Fruit fly (Drosophila melanogaster) whole organism, prepupa: ENCODE results near the gene CG9168.

Source experiments
- CG10631 ChIP-seq: fragments of 200-800 bp; sonication (Bioruptor generic); optimal IDR thresholded peaks from 2 replicates; lab custom pipeline; 2016; ENCODE audit warnings: missing biosample characterization, missing genetic modification characterization
- CG11294 ChIP-seq: fragments of 200-800 bp; sonication (Bioruptor generic); IDR thresholded peaks from 2 replicates; pipeline ENCODE4 v1.3.6; 2022; ENCODE audit warnings: missing biosample characterization, missing genetic modification characterization
- CG11762 ChIP-seq: fragments of 200-800 bp; sonication (Bioruptor generic); optimal IDR thresholded peaks from 3 replicates; lab custom pipeline; 2016; ENCODE audit warnings: missing biosample characterization, missing genetic modification characterization; ENCODE audit not compliant: insufficient read depth
- CG15336 ChIP-seq: fragments of 200-800 bp; sonication (Bioruptor generic); IDR thresholded peaks from 2 replicates; pipeline ENCODE4 v1.3.6; 2022; ENCODE audit warnings: missing biosample characterization, missing genetic modification characterization
- CG16779 ChIP-seq: fragments of 200-800 bp; sonication (Bioruptor generic); optimal IDR thresholded peaks from 3 replicates; lab custom pipeline; 2017; ENCODE audit warnings: missing biosample characterization, mild to moderate bottlenecking, missing genetic modification characterization
- CG3032 ChIP-seq: fragments of 200-800 bp; optimal IDR thresholded peaks from 2 replicates; lab custom pipeline; 2019; ENCODE audit warnings: missing biosample characterization, mild to moderate bottlenecking, missing genetic modification characterization, moderate library complexity
- CG32006 ChIP-seq: fragments of 200-800 bp; sonication (Bioruptor generic); optimal IDR thresholded peaks from 3 replicates; lab custom pipeline; 2017; ENCODE audit warnings: missing biosample characterization, mild to moderate bottlenecking, missing genetic modification characterization
- CG34406 ChIP-seq: fragments of 200-800 bp; sonication (Bioruptor generic); optimal IDR thresholded peaks from 3 replicates; lab custom pipeline; 2016; ENCODE audit warnings: missing biosample characterization, missing genetic modification characterization
- CG3919 ChIP-seq: fragments of 200-800 bp; sonication (Bioruptor generic); optimal IDR thresholded peaks from 3 replicates; lab custom pipeline; 2016; ENCODE audit warnings: missing biosample characterization, missing genetic modification characterization
- CG6163 ChIP-seq: fragments of 200-800 bp; sonication (Bioruptor generic); IDR thresholded peaks from 3 replicates; pipeline ENCODE4 v1.3.6; 2022; ENCODE audit warnings: missing biosample characterization, missing genetic modification characterization
- CG6808 ChIP-seq: fragments of 200-800 bp; sonication (Bioruptor generic); optimal IDR thresholded peaks from 3 replicates; lab custom pipeline; 2017; ENCODE audit warnings: missing biosample characterization, missing genetic modification characterization, mild to moderate bottlenecking, moderate library complexity, missing genetic modification reagents
- CG6854 ChIP-seq: fragments of 200-800 bp; sonication (Bioruptor generic); optimal IDR thresholded peaks from 2 replicates; lab custom pipeline; 2017; ENCODE audit warnings: missing biosample characterization, mild to moderate bottlenecking, missing genetic modification characterization
- CG7368 ChIP-seq: fragments of 200-800 bp; sonication (Bioruptor generic); optimal IDR thresholded peaks from 3 replicates; lab custom pipeline; 2016; ENCODE audit warnings: missing biosample characterization, missing genetic modification characterization
- CG8119 ChIP-seq: fragments of 200-800 bp; sonication (Bioruptor generic); IDR thresholded peaks from 3 replicates; pipeline ENCODE4 v1.3.6; 2022; ENCODE audit warnings: missing biosample characterization, missing genetic modification characterization
- CG8319 ChIP-seq: fragments of 200-800 bp; sonication (Bioruptor generic); optimal IDR thresholded peaks from 3 replicates; lab custom pipeline; 2016; ENCODE audit warnings: missing biosample characterization, missing genetic modification characterization
- CG9139 ChIP-seq: fragments of 200-800 bp; sonication (Bioruptor generic); optimal IDR thresholded peaks from 3 replicates; lab custom pipeline; 2017; ENCODE audit warnings: missing biosample characterization, mild to moderate bottlenecking, missing genetic modification characterization
- Eip75B ChIP-seq: fragments of 200-800 bp; sonication (Bioruptor generic); optimal IDR thresholded peaks from 3 replicates; lab custom pipeline; 2016; ENCODE audit warnings: missing biosample characterization, missing genetic modification characterization
- Eip78C ChIP-seq: fragments of 200-800 bp; sonication (Bioruptor generic); peaks from one replicate; lab custom pipeline; 2016; ENCODE audit warnings: missing biosample characterization, missing genetic modification characterization
- Eip93F ChIP-seq: fragments of 200-800 bp; sonication (Bioruptor generic); optimal IDR thresholded peaks from 2 replicates; lab custom pipeline; 2016; ENCODE audit warnings: missing biosample characterization, mild to moderate bottlenecking, missing genetic modification characterization
- Ets21C ChIP-seq: fragments of 200-800 bp; sonication (Bioruptor generic); optimal IDR thresholded peaks from 3 replicates; lab custom pipeline; 2016; ENCODE audit warnings: missing biosample characterization, missing genetic modification characterization
- Ets96B ChIP-seq: fragments of 200-800 bp; optimal IDR thresholded peaks from 2 replicates; lab custom pipeline; 2019; ENCODE audit warnings: missing biosample characterization, mild to moderate bottlenecking, missing genetic modification characterization, moderate library complexity
- Met ChIP-seq: fragments of 200-800 bp; sonication (Bioruptor generic); optimal IDR thresholded peaks from 3 replicates; lab custom pipeline; 2016; ENCODE audit warnings: missing biosample characterization, missing genetic modification characterization
- Smox ChIP-seq: fragments of 200-800 bp; sonication (Bioruptor generic); optimal IDR thresholded peaks from 3 replicates; lab custom pipeline; 2016; ENCODE audit warnings: missing biosample characterization, missing genetic modification characterization
- Sox15 ChIP-seq: fragments of 200-800 bp; sonication (Bioruptor generic); optimal IDR thresholded peaks from 3 replicates; lab custom pipeline; 2016; ENCODE audit warnings: missing biosample characterization, missing genetic modification characterization
- achi ChIP-seq: fragments of 200-800 bp; sonication (Bioruptor generic); optimal IDR thresholded peaks from 3 replicates; lab custom pipeline; 2016; ENCODE audit warnings: missing biosample characterization, missing genetic modification characterization
- acj6 ChIP-seq: fragments of 200-800 bp; sonication (Bioruptor generic); optimal IDR thresholded peaks from 3 replicates; lab custom pipeline; 2016; ENCODE audit warnings: missing biosample characterization, missing genetic modification characterization
- cyc ChIP-seq: fragments of 200-800 bp; sonication (Bioruptor generic); optimal IDR thresholded peaks from 3 replicates; lab custom pipeline; 2016; ENCODE audit warnings: missing biosample characterization, missing genetic modification characterization
- dsx ChIP-seq: fragments of 200-800 bp; optimal IDR thresholded peaks from 3 replicates; lab custom pipeline; 2019; ENCODE audit warnings: missing biosample characterization, mild to moderate bottlenecking, missing genetic modification characterization, moderate library complexity; ENCODE audit not compliant: poor library complexity, severe bottlenecking
- fd85E ChIP-seq: fragments of 200-800 bp; sonication (Bioruptor generic); optimal IDR thresholded peaks from 3 replicates; lab custom pipeline; 2016; ENCODE audit warnings: missing biosample characterization, missing genetic modification characterization
- fkh ChIP-seq: fragments of 200-800 bp; sonication (Bioruptor generic); optimal IDR thresholded peaks from 3 replicates; lab custom pipeline; 2017; ENCODE audit warnings: missing biosample characterization, mild to moderate bottlenecking, missing genetic modification characterization, moderate library complexity
- net ChIP-seq: fragments of 200-800 bp; sonication (Bioruptor generic); optimal IDR thresholded peaks from 3 replicates; lab custom pipeline; 2016; ENCODE audit warnings: missing biosample characterization, missing genetic modification characterization
- salr ChIP-seq, 2 experiments: fragments of 200-800 bp; sonication (Bioruptor generic); optimal IDR thresholded peaks; 3 replicates each; lab custom pipeline; 2016 to 2018; ENCODE audit warnings: missing biosample characterization in 2 of 2, missing genetic modification characterization in 2 of 2, mild to moderate bottlenecking in 1 of 2
- spab ChIP-seq: fragments of 200-800 bp; sonication (Bioruptor generic); optimal IDR thresholded peaks from 2 replicates; lab custom pipeline; 2017; ENCODE audit warnings: missing biosample characterization, mild to moderate bottlenecking, missing genetic modification characterization, missing genetic modification reagents
- topi ChIP-seq: fragments of 200-800 bp; sonication (Bioruptor generic); optimal IDR thresholded peaks from 3 replicates; lab custom pipeline; 2016; ENCODE audit warnings: missing biosample characterization, missing genetic modification characterization

The CG9168 gene

dm6 chr3L:1418821-1419220 is 8.0 kb downstream of the CG9168 start (continued):
- TF ChIP-seq fkh = no peak
- no peak for TF ChIP-seq CG16779 (tag; lab: Kevin White, UChicago)
- TF ChIP-seq topi (GFP tag; lab: Kevin White, UChicago) = no peak
- TF ChIP-seq net (GFP tag; lab: Kevin White, UChicago) = peak; percentile 18
- TF ChIP-seq Eip78C (GFP tag; lab: Kevin White, UChicago) = peak; percentile 69
- no peak for TF ChIP-seq CG7368 (GFP tag; lab: Kevin White, UChicago)
- no peak for TF ChIP-seq Sox15
- peak; percentile 44 for TF ChIP-seq dsx (GFP tag; lab: Kevin White, UChicago)
- peak; percentile 22 for TF ChIP-seq Smox (GFP tag; lab: Kevin White, UChicago)
- TF ChIP-seq, all 60 proteins: peak for 22

dm6 chr3L:1419929-1420328 is 9.1 kb downstream of the CG9168 start:
- TF ChIP-seq fkh = peak; percentile 35
- TF ChIP-seq Eip78C (GFP tag; lab: Kevin White, UChicago) = no peak

- TF ChIP-seq CG11762 (GFP tag; lab: Kevin White, UChicago) (no peak), spab (GFP tag; lab: Kevin White, UChicago) (peak; percentile 10), net (GFP tag; lab: Kevin White, UChicago) (no peak), CG8319 (GFP tag; lab: Kevin White, UChicago) (no peak), CG6808 (GFP tag; lab: Kevin White, UChicago) (peak; percentile 2), salr (GFP tag; optimal IDR thresholded peaks at IDR 0.05; lab: Kevin White, UChicago) (no peak), CG3032 (tag; lab: Kevin White, UChicago) (peak; percentile 29), Ets21C (GFP tag; lab: Kevin White, UChicago) (no peak), CG6163 (GFP tag; lab: Robert Waterston, UW) (no peak), CG32006 (GFP tag; lab: Kevin White, UChicago) (no peak), CG10631 (GFP tag; lab: Kevin White, UChicago) (peak; percentile 13), CG3919 (GFP tag; lab: Kevin White, UChicago) (peak; percentile 16), achi (peak; percentile 4), Ets96B (peak; percentile 40), Eip78C (GFP tag; lab: Kevin White, UChicago) (peak; percentile 60)
These were observed 10.1 kb downstream of the CG9168 start for dm6 chr3L:1420950-1421349.

- no peak for TF ChIP-seq Eip75B (GFP tag; lab: Kevin White, UChicago)
- TF ChIP-seq CG16779 (tag; lab: Kevin White, UChicago) = no peak
- TF ChIP-seq CG11294 (GFP tag; lab: Robert Waterston, UW) = no peak
- no peak for TF ChIP-seq CG15336 (GFP tag; lab: Robert Waterston, UW)
- no peak for TF ChIP-seq fd85E (GFP tag; lab: Kevin White, UChicago)
- TF ChIP-seq CG7368 (GFP tag; lab: Kevin White, UChicago) = no peak
- TF ChIP-seq CG6808 (GFP tag; lab: Kevin White, UChicago) = no peak
- TF ChIP-seq Met (GFP tag; lab: Kevin White, UChicago) = no peak
- no peak for TF ChIP-seq Ets96B
- TF ChIP-seq acj6 (GFP tag; lab: Kevin White, UChicago) = no peak
- no peak for TF ChIP-seq salr (GFP tag; optimal IDR thresholded peaks at IDR 0.05; lab: Kevin White, UChicago)
- no peak for TF ChIP-seq Eip93F (GFP tag; lab: Kevin White, UChicago)
- no peak for TF ChIP-seq CG8119 (GFP tag; lab: Robert Waterston, UW)
- no peak for TF ChIP-seq CG3032 (tag; lab: Kevin White, UChicago)
- no peak for TF ChIP-seq CG6854
- no peak for TF ChIP-seq CG9139 (GFP tag; lab: Kevin White, UChicago)
- no peak for TF ChIP-seq CG34406 (GFP tag; lab: Kevin White, UChicago)
- TF ChIP-seq CG32006 (GFP tag; lab: Kevin White, UChicago) = no peak
- TF ChIP-seq cyc = no peak
These were observed 12.5 kb downstream of the CG9168 start, which contains the start of gene CG9173 for dm6 chr3L:1423371-1423770. TSS of gene CG9173 (minus strand) at chr3L:1423471.
